Fruit fly (Drosophila melanogaster) whole organism, wandering third instar larva: Measurements from ENCODE around the gene mkg-p.

ENCODE experiments used
- CG32264 ChIP-seq: fragments of 200-800 bp; sonication (Bioruptor generic); optimal IDR thresholded peaks from 2 replicates; lab custom pipeline; 2016; ENCODE audit warnings: missing biosample characterization, missing genetic modification characterization
- CG9705 ChIP-seq: fragments of 200-800 bp; sonication (Bioruptor generic); optimal IDR thresholded peaks from 2 replicates; lab custom pipeline; 2018; ENCODE audit warnings: missing biosample characterization, mild to moderate bottlenecking, missing genetic modification characterization
- CrebA ChIP-seq: fragments of 200-800 bp; sonication (Bioruptor generic); optimal IDR thresholded peaks from 2 replicates; lab custom pipeline; 2016; ENCODE audit warnings: missing biosample characterization, mild to moderate bottlenecking, missing genetic modification characterization, borderline replicate concordance
- Dfd ChIP-seq: fragments of >200 bp; optimal IDR thresholded peaks from 2 replicates; lab custom pipeline; 2017; ENCODE audit warnings: missing biosample characterization, missing genetic modification characterization
- GATAd ChIP-seq: sonication (Bioruptor generic); optimal IDR thresholded peaks from 2 replicates; lab custom pipeline; 2016; ENCODE audit warnings: missing biosample characterization, missing genetic modification characterization
- HLH106 ChIP-seq: fragments of 200-800 bp; optimal IDR thresholded peaks from 3 replicates; lab custom pipeline; 2019; ENCODE audit warnings: missing biosample characterization, mild to moderate bottlenecking, missing genetic modification characterization, moderate library complexity
- Hnf4 ChIP-seq: fragments of 200-800 bp; sonication (Bioruptor generic); optimal IDR thresholded peaks from 2 replicates; lab custom pipeline; 2016; ENCODE audit warnings: missing biosample characterization, mild to moderate bottlenecking, missing genetic modification characterization
- Hr78 ChIP-seq: fragments of >200 bp; optimal IDR thresholded peaks from 2 replicates; lab custom pipeline; 2017; ENCODE audit warnings: missing biosample characterization, missing genetic modification characterization
- Hr83 ChIP-seq: fragments of 200-300 bp; sonication (Bioruptor generic); optimal IDR thresholded peaks from 2 replicates; lab custom pipeline; 2016; ENCODE audit warnings: missing biosample characterization, mild to moderate bottlenecking, missing genetic modification characterization, moderate library complexity; ENCODE audit not compliant: poor library complexity, severe bottlenecking
- Jra ChIP-seq: sonication (Bioruptor generic); optimal IDR thresholded peaks from 2 replicates; lab custom pipeline; 2016; ENCODE audit warnings: missing biosample characterization, missing genetic modification characterization
- Mio ChIP-seq: sonication (Bioruptor generic); optimal IDR thresholded peaks from 2 replicates; lab custom pipeline; 2016; ENCODE audit warnings: missing biosample characterization, missing genetic modification characterization
- Myc ChIP-seq: fragments of >200 bp; optimal IDR thresholded peaks from 2 replicates; lab custom pipeline; 2017
- OdsH ChIP-seq: fragments of 200-800 bp; sonication (Bioruptor generic); optimal IDR thresholded peaks from 2 replicates; lab custom pipeline; 2016; ENCODE audit warnings: missing biosample characterization, mild to moderate bottlenecking, missing genetic modification characterization
- Rel ChIP-seq, 2 experiments: fragments of 200-800 bp; sonication (Bioruptor generic) in 1 of 2; optimal IDR thresholded peaks; 2 replicates in 1 of 2; 3 replicates in 1 of 2; lab custom pipeline; 2016 to 2019; ENCODE audit warnings: mild to moderate bottlenecking in 2 of 2, missing biosample characterization in 2 of 2, missing genetic modification characterization in 2 of 2, moderate library complexity in 1 of 2
- Sp1 ChIP-seq: fragments of 200-800 bp; sonication (Bioruptor generic); optimal IDR thresholded peaks from 3 replicates; lab custom pipeline; 2019; ENCODE audit warnings: missing biosample characterization, mild to moderate bottlenecking, missing genetic modification characterization, moderate library complexity
- Vsx2 ChIP-seq: fragments of 200-300, 225-300 bp; sonication (Bioruptor generic); optimal IDR thresholded peaks from 2 replicates; lab custom pipeline; 2018; ENCODE audit warnings: missing biosample characterization, missing genetic modification characterization; ENCODE audit not compliant: partially characterized antibody
- br ChIP-seq: fragments of 200-800 bp; sonication (Bioruptor generic); optimal IDR thresholded peaks from 2 replicates; lab custom pipeline; 2016; ENCODE audit warnings: missing biosample characterization, missing genetic modification characterization
- brk ChIP-seq: fragments of 200-800 bp; sonication (Bioruptor generic); optimal IDR thresholded peaks from 2 replicates; lab custom pipeline; 2016; ENCODE audit warnings: missing biosample characterization, mild to moderate bottlenecking, missing genetic modification characterization
- dmrt93B ChIP-seq: fragments of 200-800 bp; sonication (Bioruptor generic); optimal IDR thresholded peaks from 2 replicates; lab custom pipeline; 2018; ENCODE audit warnings: missing biosample characterization, mild to moderate bottlenecking, missing genetic modification characterization
- dsf ChIP-seq: sonication (Bioruptor generic); optimal IDR thresholded peaks from 2 replicates; lab custom pipeline; 2016; ENCODE audit warnings: missing biosample characterization, missing genetic modification characterization, borderline replicate concordance
- ey ChIP-seq: fragments of 200-800 bp; sonication (Bioruptor generic); optimal IDR thresholded peaks from 2 replicates; lab custom pipeline; 2016; ENCODE audit warnings: missing biosample characterization, missing genetic modification characterization
- foxo ChIP-seq, 2 experiments: fragments of 200-800 bp; sonication (Bioruptor generic); optimal IDR thresholded peaks; 2 replicates in 1 of 2; 3 replicates in 1 of 2; lab custom pipeline; 2016 to 2017; ENCODE audit warnings: missing biosample characterization in 2 of 2, missing genetic modification characterization in 2 of 2
- fru ChIP-seq: fragments of 200-800 bp; sonication (Bioruptor generic); optimal IDR thresholded peaks from 3 replicates; lab custom pipeline; 2016; ENCODE audit warnings: missing biosample characterization, mild to moderate bottlenecking, missing genetic modification characterization
- h ChIP-seq: fragments of 200-800 bp; sonication (Bioruptor generic); optimal IDR thresholded peaks from 3 replicates; lab custom pipeline; 2016; ENCODE audit warnings: missing biosample characterization, mild to moderate bottlenecking, missing genetic modification characterization
- jim ChIP-seq: fragments of 175-275, 200-325 bp; sonication (Bioruptor generic); optimal IDR thresholded peaks from 2 replicates; lab custom pipeline; 2016; ENCODE audit warnings: missing biosample characterization, mild to moderate bottlenecking, missing genetic modification characterization
- lola ChIP-seq: fragments of >200 bp; optimal IDR thresholded peaks from 2 replicates; lab custom pipeline; 2017; ENCODE audit warnings: missing biosample characterization, missing genetic modification characterization
- psq ChIP-seq: fragments of 200-800 bp; sonication (Bioruptor generic); optimal IDR thresholded peaks from 3 replicates; lab custom pipeline; 2017; ENCODE audit warnings: missing biosample characterization, mild to moderate bottlenecking, missing genetic modification characterization, moderate library complexity
- rgr ChIP-seq: fragments of 200-800 bp; sonication (Bioruptor generic); optimal IDR thresholded peaks from 3 replicates; lab custom pipeline; 2016; ENCODE audit warnings: missing biosample characterization, mild to moderate bottlenecking, missing genetic modification characterization
- sage ChIP-seq: fragments of 200-800 bp; sonication (Bioruptor generic); optimal IDR thresholded peaks from 2 replicates; lab custom pipeline; 2016; ENCODE audit warnings: missing biosample characterization, mild to moderate bottlenecking, missing genetic modification characterization
- sv ChIP-seq: fragments of 200-800 bp; sonication (Bioruptor generic); optimal IDR thresholded peaks from 3 replicates; lab custom pipeline; 2016; ENCODE audit warnings: missing biosample characterization, missing genetic modification characterization
- tai ChIP-seq: sonication (Bioruptor generic); optimal IDR thresholded peaks from 2 replicates; lab custom pipeline; 2016; ENCODE audit warnings: missing biosample characterization, missing genetic modification characterization
- usp ChIP-seq: fragments of >200 bp; optimal IDR thresholded peaks from 2 replicates; lab custom pipeline; 2017; ENCODE audit warnings: missing biosample characterization, missing genetic modification characterization
- woc ChIP-seq: sonication (Bioruptor generic); optimal IDR thresholded peaks from 2 replicates; lab custom pipeline; 2016; ENCODE audit warnings: missing biosample characterization, mild to moderate bottlenecking, missing genetic modification characterization

mkg-p gene

DNA sequence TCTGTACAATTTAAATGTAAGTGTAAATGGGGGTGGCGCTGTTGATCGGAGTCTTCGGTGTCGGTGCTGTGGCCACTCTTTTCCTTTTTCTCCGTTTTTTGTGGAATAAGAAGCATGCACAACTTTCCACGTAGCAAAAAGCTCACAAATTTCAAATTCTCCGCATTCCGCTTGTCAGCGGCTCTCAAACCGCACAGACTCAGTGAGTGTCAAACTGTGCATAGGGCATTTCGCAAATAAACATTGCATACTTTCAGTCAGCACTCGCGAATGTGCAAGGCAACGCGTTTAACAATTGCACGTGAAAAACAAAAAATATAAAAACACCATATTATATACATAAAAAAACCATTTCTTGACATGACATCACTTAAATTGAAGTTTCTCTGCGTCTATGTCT lies 10.1 kb downstream of the mkg-p start:
- peak; percentile 1 for TF ChIP-seq rgr (GFP tag; lab: Kevin White, UChicago)
- TF ChIP-seq Vsx2 (GFP tag; lab: Kevin White, UChicago): no peak
- TF ChIP-seq Myc (lab: Kevin White, UChicago): peak; percentile 91
- TF ChIP-seq brk (GFP tag; lab: Kevin White, UChicago): no peak
- TF ChIP-seq, all 38 proteins: peak for 2

- TF ChIP-seq Rel (GFP tag; optimal IDR thresholded peaks at IDR 0.05; lab: Kevin White, UChicago) (no peak), Rel (tag; optimal IDR thresholded peaks at IDR 0.05; lab: Kevin White, UChicago) (peak; percentile 86), lola (GFP tag; lab: Kevin White, UChicago) (no peak)
Measured at dm6 chr3L:8394132-8394531, 10.9 kb downstream of the mkg-p start.

DNA sequence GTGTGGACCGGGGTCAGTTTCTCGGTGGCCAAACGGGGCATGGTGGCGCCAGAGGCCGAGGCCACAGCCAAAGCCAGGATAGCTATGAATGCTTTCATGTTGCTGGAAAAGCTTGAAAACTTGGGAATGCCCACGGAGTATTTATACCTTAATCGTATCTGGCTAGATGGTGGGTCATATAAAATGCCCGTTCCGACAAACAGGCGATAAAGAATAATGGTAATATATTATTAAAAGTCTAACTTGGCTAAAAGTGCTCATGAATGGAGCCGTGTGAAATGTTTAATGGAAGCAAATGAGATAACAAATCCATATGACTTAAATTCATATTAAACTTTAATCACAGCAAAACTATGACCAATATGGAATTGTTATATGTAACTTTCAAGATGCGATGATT lies 11.5 kb downstream of the mkg-p start, which contains the start of gene Jon66Cii:
Gene Jon66Cii, minus strand, starts transcription at position 101 of the 400 bp plus-strand sequence.
- TF ChIP-seq CrebA (GFP tag; lab: Kevin White, UChicago) (no peak), dmrt93B (GFP tag; lab: Kevin White, UChicago) (no peak), Dfd (no peak), CG32264 (no peak), Rel (GFP tag; optimal IDR thresholded peaks at IDR 0.05; lab: Kevin White, UChicago) (no peak), Rel (tag; optimal IDR thresholded peaks at IDR 0.05; lab: Kevin White, UChicago) (no peak), Hnf4 (GFP tag; lab: Kevin White, UChicago) (no peak), foxo (GFP tag; optimal IDR thresholded peaks at IDR 0.05; lab: Kevin White, UChicago) (no peak), Hr83 (GFP tag; lab: Kevin White, UChicago) (no peak), Hr78 (GFP tag; lab: Kevin White, UChicago) (no peak), rgr (GFP tag; lab: Kevin White, UChicago) (no peak), dsf (GFP tag; lab: Kevin White, UChicago) (no peak), woc (GFP tag; lab: Kevin White, UChicago) (no peak)
- TF ChIP-seq, all 38 proteins: peak for 0

DNA sequence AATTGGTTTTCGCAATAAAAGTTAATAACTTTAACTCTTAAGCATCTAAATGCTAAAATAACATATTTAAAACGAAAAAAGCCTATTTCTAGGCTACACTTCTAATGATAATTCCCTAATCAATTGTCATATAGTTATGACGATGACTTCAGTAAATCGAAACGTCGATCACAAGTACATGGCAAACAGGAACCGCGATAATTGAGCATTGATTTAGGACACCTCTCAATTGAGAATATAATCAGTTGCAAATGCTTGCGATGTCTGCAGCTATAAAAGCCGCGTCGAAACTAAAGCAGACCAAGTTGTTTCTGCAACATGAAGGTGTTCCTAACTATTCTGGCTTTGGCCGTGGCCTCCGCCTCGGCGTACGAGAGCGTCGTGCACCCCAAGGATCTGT lies 13.8 kb downstream of the mkg-p start, which contains the start of gene Jon66Ci:
Gene Jon66Ci, plus strand, starts transcription at position 301 of the 400 bp plus-strand sequence.
- TF ChIP-seq Dfd: no peak
- no peak for TF ChIP-seq sage (GFP tag; lab: Kevin White, UChicago)
- TF ChIP-seq Myc (lab: Kevin White, UChicago): no peak
- TF ChIP-seq tai (GFP tag; lab: Kevin White, UChicago): no peak
- TF ChIP-seq Sp1 (GFP tag; lab: Kevin White, UChicago): no peak
- no peak for TF ChIP-seq ey
- TF ChIP-seq usp (GFP tag; lab: Kevin White, UChicago): no peak
- no peak for TF ChIP-seq woc (GFP tag; lab: Kevin White, UChicago)
- TF ChIP-seq OdsH: no peak
- no peak for TF ChIP-seq h (GFP tag; lab: Kevin White, UChicago)

DNA sequence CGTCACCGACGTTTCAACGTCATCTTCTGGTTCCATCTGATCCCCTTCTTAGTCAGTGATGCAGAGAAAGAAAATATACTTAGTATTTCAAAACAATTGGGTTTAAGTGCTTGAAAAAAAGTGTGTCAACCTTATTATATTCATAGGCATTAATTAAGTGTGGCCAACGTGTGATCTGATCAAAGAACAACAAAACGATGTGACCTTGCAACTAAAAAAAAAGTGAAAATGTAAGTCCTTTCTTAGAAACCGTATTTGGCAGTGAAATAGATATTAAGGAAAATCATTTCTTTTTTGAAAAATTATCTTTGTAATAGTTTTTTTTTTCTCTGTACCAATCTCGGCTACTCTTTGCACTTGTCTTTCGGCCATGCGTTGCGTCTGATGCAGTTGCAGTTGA lies 20.0 kb downstream of the mkg-p start:
- TF ChIP-seq br (peak; percentile 35), Sp1 (GFP tag; lab: Kevin White, UChicago) (no peak), tai (GFP tag; lab: Kevin White, UChicago) (no peak), Hr78 (GFP tag; lab: Kevin White, UChicago) (no peak), Rel (GFP tag; optimal IDR thresholded peaks at IDR 0.05; lab: Kevin White, UChicago) (no peak), Rel (tag; optimal IDR thresholded peaks at IDR 0.05; lab: Kevin White, UChicago) (no peak), foxo (GFP tag; optimal IDR thresholded peaks at IDR 0.05; lab: Kevin White, UChicago) (peak in 1 of 2 experiments; percentile 39), sage (GFP tag; lab: Kevin White, UChicago) (no peak), psq (peak; percentile 49), CG32264 (no peak), Jra (GFP tag; lab: Kevin White, UChicago) (no peak), jim (GFP tag; lab: Kevin White, UChicago) (no peak), brk (GFP tag; lab: Kevin White, UChicago) (no peak), h (GFP tag; lab: Kevin White, UChicago) (peak; percentile 55), CG9705 (GFP tag; lab: Kevin White, UChicago) (no peak), rgr (GFP tag; lab: Kevin White, UChicago) (peak; percentile 4), Hnf4 (GFP tag; lab: Kevin White, UChicago) (no peak), dsf (GFP tag; lab: Kevin White, UChicago) (no peak), GATAd (GFP tag; lab: Kevin White, UChicago) (no peak), OdsH (peak; percentile 12), fru (GFP tag; lab: Kevin White, UChicago) (peak; percentile 46), sv (GFP tag; lab: Kevin White, UChicago) (no peak), Mio (GFP tag; lab: Kevin White, UChicago) (no peak), Hr83 (GFP tag; lab: Kevin White, UChicago) (no peak), ey (peak; percentile 15), HLH106 (tag; lab: Kevin White, UChicago) (peak; percentile 12), Dfd (no peak), woc (GFP tag; lab: Kevin White, UChicago) (peak; percentile 30)
